Worm (Caenorhabditis elegans) whole organism, L1 larva: Measurements from ENCODE around the gene C49F5.6.

Experiments used
- C16A3.4 ChIP-seq: fragments of 150-350 bp; optimal IDR thresholded peaks from 2 replicates; lab custom pipeline; 2014; ENCODE audit warnings: missing biosample characterization, missing genetic modification characterization
- C34B4.2 ChIP-seq: sonication (generic microtip); optimal IDR thresholded peaks from 2 replicates; lab custom pipeline; 2017; ENCODE audit warnings: mild to moderate bottlenecking, missing genetic modification characterization, missing compliant biosample characterization
- F16B12.6 ChIP-seq: fragments of 150-350 bp; optimal IDR thresholded peaks from 2 replicates; lab custom pipeline; 2014; ENCODE audit warnings: missing biosample characterization, missing genetic modification characterization
- Y116A8C.19 ChIP-seq: sonication (generic microtip); optimal IDR thresholded peaks from 2 replicates; lab custom pipeline; 2016; ENCODE audit warnings: missing compliant biosample characterization, missing genetic modification characterization, borderline replicate concordance
- alr-1 ChIP-seq: fragments of 200-800 bp; sonication (Bioruptor generic); optimal IDR thresholded peaks from 2 replicates; lab custom pipeline; 2018; ENCODE audit warnings: borderline replicate concordance, mild to moderate bottlenecking, missing genetic modification characterization, missing compliant biosample characterization
- ceh-8 ChIP-seq: fragments of 200-800 bp; sonication (Bioruptor generic); optimal IDR thresholded peaks from 2 replicates; lab custom pipeline; 2018; ENCODE audit warnings: mild to moderate bottlenecking, missing genetic modification characterization, moderate library complexity, missing compliant biosample characterization
- ceh-82 ChIP-seq, 3 experiments: fragments of 150-350 bp in 1 of 3; sonication (generic microtip) in 2 of 3; optimal IDR thresholded peaks; 2 replicates each; lab custom pipeline; 2014 to 2017; ENCODE audit warnings: missing biosample characterization in 3 of 3, missing genetic modification characterization in 3 of 3
- dpl-1 ChIP-seq, 3 experiments: fragments of 150-350 bp in 2 of 3; sonication (generic microtip) in 1 of 3; optimal IDR thresholded peaks; 2 replicates each; lab custom pipeline; 2014 to 2017; ENCODE audit warnings: missing biosample characterization in 3 of 3, missing genetic modification characterization in 3 of 3, missing genetic modification reagents in 3 of 3
- dsc-1 ChIP-seq: sonication (generic microtip); optimal IDR thresholded peaks from 2 replicates; lab custom pipeline; 2016; ENCODE audit warnings: mild to moderate bottlenecking, missing genetic modification characterization, missing compliant biosample characterization
- efl-1 ChIP-seq, 4 experiments: fragments of 150-350 bp; optimal IDR thresholded peaks in 3 of 4; peaks in 1 of 4; 1 replicate in 1 of 4; 2 replicates in 3 of 4; lab custom pipeline; 2014; ENCODE audit warnings: missing biosample characterization in 2 of 4, missing genetic modification characterization in 2 of 4, missing genetic modification reagents in 2 of 4
- efl-3 ChIP-seq: fragments of 200-800 bp; sonication (Bioruptor generic); optimal IDR thresholded peaks from 2 replicates; lab custom pipeline; 2018; ENCODE audit warnings: mild to moderate bottlenecking, missing genetic modification characterization, missing compliant biosample characterization
- elt-3 ChIP-seq, 6 experiments: fragments of 150-350 bp in 1 of 6; sonication (generic microtip); optimal IDR thresholded peaks; 2 replicates each; lab custom pipeline; 2017 to 2018; ENCODE audit warnings: missing biosample characterization in 6 of 6, missing genetic modification characterization in 6 of 6, inconsistent platforms in 1 of 6
- ets-5 ChIP-seq: fragments of 200-800 bp; sonication (Bioruptor generic); IDR thresholded peaks from 2 replicates; pipeline ENCODE4 v1.3.6; 2022; ENCODE audit warnings: missing genetic modification characterization, missing compliant biosample characterization
- fkh-10 ChIP-seq: sonication (generic microtip); optimal IDR thresholded peaks from 2 replicates; lab custom pipeline; 2017; ENCODE audit warnings: missing biosample characterization, missing genetic modification reagents, missing genetic modification characterization
- fkh-8 ChIP-seq: sonication (generic microtip); optimal IDR thresholded peaks from 2 replicates; lab custom pipeline; 2016; ENCODE audit warnings: mild to moderate bottlenecking, missing genetic modification characterization, missing compliant biosample characterization
- hlh-4 ChIP-seq: sonication (generic microtip); optimal IDR thresholded peaks from 2 replicates; lab custom pipeline; 2016; ENCODE audit warnings: mild to moderate bottlenecking, missing genetic modification characterization, missing compliant biosample characterization
- irx-1 ChIP-seq: sonication (generic microtip); optimal IDR thresholded peaks from 2 replicates; lab custom pipeline; 2016; ENCODE audit warnings: missing genetic modification characterization, missing compliant biosample characterization
- lin-13 ChIP-seq: fragments of 150-350 bp; optimal IDR thresholded peaks from 2 replicates; lab custom pipeline; 2014; ENCODE audit warnings: missing biosample characterization, missing genetic modification reagents, missing genetic modification characterization
- lin-14 ChIP-seq: fragments of 200-800 bp; sonication (Bioruptor generic); optimal IDR thresholded peaks from 2 replicates; lab custom pipeline; 2018; ENCODE audit warnings: mild to moderate bottlenecking, missing genetic modification characterization, moderate library complexity, missing compliant biosample characterization
- lin-35 ChIP-seq, 2 experiments: fragments of 150-350 bp; optimal IDR thresholded peaks; 2 replicates each; lab custom pipeline; 2014; ENCODE audit warnings: missing biosample characterization in 2 of 2, missing genetic modification characterization in 2 of 2, missing genetic modification reagents in 2 of 2
- lsy-2 ChIP-seq, 2 experiments: fragments of 150-350 bp; optimal IDR thresholded peaks; 2 replicates each; lab custom pipeline; 2014; ENCODE audit warnings: missing biosample characterization in 2 of 2, missing genetic modification characterization in 2 of 2
- mdl-1 ChIP-seq, 2 experiments: fragments of 150-350 bp; optimal IDR thresholded peaks; 2 replicates each; lab custom pipeline; 2014 to 2017; ENCODE audit warnings: missing biosample characterization in 2 of 2, missing genetic modification characterization in 2 of 2, inconsistent platforms in 1 of 2
- nhr-12 ChIP-seq: sonication (generic microtip); optimal IDR thresholded peaks from 2 replicates; lab custom pipeline; 2017; ENCODE audit warnings: missing biosample characterization, missing genetic modification characterization
- nhr-237 ChIP-seq: fragments of 150-350 bp; optimal IDR thresholded peaks from 2 replicates; lab custom pipeline; 2014; ENCODE audit warnings: missing biosample characterization, missing genetic modification characterization
- nhr-28 ChIP-seq: fragments of 150-350 bp; optimal IDR thresholded peaks from 2 replicates; lab custom pipeline; 2014; ENCODE audit warnings: missing biosample characterization, missing genetic modification characterization
- nhr-47 ChIP-seq: sonication (generic microtip); optimal IDR thresholded peaks from 2 replicates; lab custom pipeline; 2016; ENCODE audit warnings: mild to moderate bottlenecking, missing genetic modification characterization, moderate library complexity, missing compliant biosample characterization
- nhr-71 ChIP-seq: sonication (generic microtip); optimal IDR thresholded peaks from 2 replicates; lab custom pipeline; 2016; ENCODE audit warnings: mild to moderate bottlenecking, missing genetic modification characterization, moderate library complexity, missing compliant biosample characterization
- nhr-76 ChIP-seq: sonication (generic microtip); optimal IDR thresholded peaks from 2 replicates; lab custom pipeline; 2017; ENCODE audit warnings: missing biosample characterization, missing genetic modification characterization
- nhr-77 ChIP-seq: fragments of 150-350 bp; optimal IDR thresholded peaks from 2 replicates; lab custom pipeline; 2014; ENCODE audit warnings: missing biosample characterization, missing genetic modification characterization
- nhr-90 ChIP-seq: sonication (generic microtip); optimal IDR thresholded peaks from 2 replicates; lab custom pipeline; 2016; ENCODE audit warnings: mild to moderate bottlenecking, missing genetic modification characterization, missing compliant biosample characterization; ENCODE audit not compliant: poor library complexity
- pag-3 ChIP-seq: sonication (generic microtip); optimal IDR thresholded peaks from 2 replicates; lab custom pipeline; 2017; ENCODE audit warnings: missing genetic modification characterization, mild to moderate bottlenecking, missing compliant biosample characterization, antibody characterized with exemption, borderline replicate concordance; ENCODE audit not compliant: insufficient read depth
- pax-3 ChIP-seq: fragments of 200-800 bp; sonication (Bioruptor generic); optimal IDR thresholded peaks from 2 replicates; lab custom pipeline; 2018; ENCODE audit warnings: mild to moderate bottlenecking, missing genetic modification characterization, moderate library complexity, missing compliant biosample characterization
- sox-4 ChIP-seq: sonication (generic microtip); optimal IDR thresholded peaks from 2 replicates; lab custom pipeline; 2016; ENCODE audit warnings: missing genetic modification characterization, missing compliant biosample characterization
- sptf-1 ChIP-seq: fragments of 150-350 bp; optimal IDR thresholded peaks from 2 replicates; lab custom pipeline; 2014; ENCODE audit warnings: missing biosample characterization, missing genetic modification characterization
- swsn-7 ChIP-seq: sonication (generic microtip); optimal IDR thresholded peaks from 2 replicates; lab custom pipeline; 2016; ENCODE audit warnings: missing genetic modification characterization, missing compliant biosample characterization
- unc-30 ChIP-seq: sonication (generic microtip); optimal IDR thresholded peaks from 2 replicates; lab custom pipeline; 2017; ENCODE audit warnings: missing biosample characterization, missing genetic modification characterization
- unc-62 ChIP-seq: fragments of 150-350 bp; optimal IDR thresholded peaks from 2 replicates; lab custom pipeline; 2014; ENCODE audit warnings: missing biosample characterization, missing genetic modification reagents, missing genetic modification characterization

Gene C49F5.6

ce11 chrX:12017908-12018479, 29.9 kb downstream of the C49F5.6 start, which contains the start of the genes nmat-1 and ucr-2.1 (continued):
- TF ChIP-seq dpl-1 (GFP tag; optimal IDR thresholded peaks at IDR 0.05; lab: Kevin White, UChicago) (peak; percentile 48 to 54 (median 52)), nhr-77 (tag; lab: Kevin White, UChicago) (peak; percentile 62), lin-13 (peak; percentile 56), unc-30 (no peak), nhr-90 (tag; lab: Kevin White, UChicago) (peak; percentile 89), nhr-237 (peak; percentile 35), F16B12.6 (tag; lab: Kevin White, UChicago) (peak; percentile 19), C16A3.4 (tag; lab: Kevin White, UChicago) (peak; percentile 89), lin-35 (GFP tag; optimal IDR thresholded peaks at IDR 0.05; lab: Kevin White, UChicago) (peak; percentile 25 to 83), Y116A8C.19 (tag; lab: Kevin White, UChicago) (no peak), dsc-1 (tag; lab: Kevin White, UChicago) (peak; percentile 64), efl-1 (optimal IDR thresholded peaks at IDR 0.05; lab: Kevin White, UChicago) (peak; percentile 54 to 58), efl-1 (GFP tag; optimal IDR thresholded peaks at IDR 0.05 in 1 of 2; lab: Kevin White, UChicago) (peak in 1 of 2 experiments; percentile 45), alr-1 (tag; lab: Kevin White, UChicago) (no peak), elt-3 (tag; optimal IDR thresholded peaks at IDR 0.05; lab: Kevin White, UChicago) (peak in 3 of 6 experiments; percentile 24 to 79 (median 40)), fkh-8 (tag; lab: Kevin White, UChicago) (peak; percentile 73), ets-5 (GFP tag; lab: Robert Waterston, UW) (no peak), swsn-7 (tag; lab: Kevin White, UChicago) (peak; percentile 80), ceh-82 (tag; optimal IDR thresholded peaks at IDR 0.05; lab: Kevin White, UChicago) (peak; percentile 23 to 71 (median 30)), efl-3 (GFP tag; lab: Kevin White, UChicago) (no peak), lin-14 (GFP tag; lab: Kevin White, UChicago) (peak; percentile 97), nhr-76 (tag; lab: Kevin White, UChicago) (no peak), irx-1 (tag; lab: Kevin White, UChicago) (peak; percentile 57), pax-3 (tag; lab: Kevin White, UChicago) (no peak), ceh-8 (peak; percentile 27), mdl-1 (tag; optimal IDR thresholded peaks at IDR 0.05; lab: Kevin White, UChicago) (peak in 1 of 2 experiments; percentile 87)

ce11 chrX:12021446-12021845, 33.3 kb downstream of the C49F5.6 start:
- peak; percentile 67 for TF ChIP-seq fkh-10 (GFP tag; lab: Kevin White, UChicago)
- TF ChIP-seq sox-4 (tag; lab: Kevin White, UChicago), result no peak
- TF ChIP-seq nhr-28 (tag; lab: Kevin White, UChicago), result no peak
- TF ChIP-seq lin-14 (GFP tag; lab: Kevin White, UChicago), result peak; percentile 58
- no peak for TF ChIP-seq pag-3 (tag; lab: Kevin White, UChicago)
- no peak for TF ChIP-seq nhr-71 (tag; lab: Kevin White, UChicago)
- TF ChIP-seq lsy-2 (tag; optimal IDR thresholded peaks at IDR 0.05; lab: Kevin White, UChicago), result peak in 1 of 2 experiments; percentile 3
- TF ChIP-seq efl-1 (optimal IDR thresholded peaks at IDR 0.05; lab: Kevin White, UChicago), result no peak
- TF ChIP-seq efl-1 (GFP tag; optimal IDR thresholded peaks at IDR 0.05 in 1 of 2; lab: Kevin White, UChicago), result peak in 1 of 2 experiments; percentile 76
- TF ChIP-seq sptf-1 (tag; lab: Kevin White, UChicago), result no peak

ce11 chrX:12022496-12022895, 34.4 kb downstream of the C49F5.6 start:
- no peak for TF ChIP-seq nhr-28 (tag; lab: Kevin White, UChicago)
- TF ChIP-seq nhr-12, result no peak
- peak; percentile 30 for TF ChIP-seq nhr-47 (tag; lab: Kevin White, UChicago)
- peak; percentile 43 for TF ChIP-seq nhr-71 (tag; lab: Kevin White, UChicago)
- no peak for TF ChIP-seq C34B4.2 (tag; lab: Kevin White, UChicago)
- no peak for TF ChIP-seq unc-62
- no peak for TF ChIP-seq alr-1 (tag; lab: Kevin White, UChicago)
- peak; percentile 100 for TF ChIP-seq hlh-4 (tag; lab: Kevin White, UChicago)
